Fruit fly (Drosophila melanogaster) whole organism, embryonic: Measurements from ENCODE around the gene janA.
A peak's percentile ranks its signal among the peaks of the same experiment; 100 is the strongest.

Experiments used
- Atf-2 ChIP-seq: fragments of 200-800 bp; sonication (Bioruptor generic); optimal IDR thresholded peaks from 2 replicates; lab custom pipeline; 2016; ENCODE audit warnings: missing biosample characterization, missing genetic modification characterization
- Atf6 ChIP-seq: fragments of 200-800 bp; sonication (Bioruptor generic); IDR thresholded peaks from 2 replicates; pipeline ENCODE4 v1.3.6; 2022; ENCODE audit warnings: missing biosample characterization, missing genetic modification characterization
- B-H1 ChIP-seq: fragments of 200-800 bp; sonication (Bioruptor generic); IDR thresholded peaks from 3 replicates; pipeline ENCODE4 v1.3.6; 2022; ENCODE audit warnings: missing biosample characterization, missing genetic modification characterization
- B-H2 ChIP-seq: fragments of 200-800 bp; sonication (Bioruptor generic); optimal IDR thresholded peaks from 2 replicates; lab custom pipeline; 2018; ENCODE audit warnings: missing biosample characterization, mild to moderate bottlenecking, missing genetic modification characterization
- Bteb2 ChIP-seq: fragments of 200-800 bp; sonication (Bioruptor generic); optimal IDR thresholded peaks from 2 replicates; lab custom pipeline; 2016; ENCODE audit warnings: missing biosample characterization, missing genetic modification characterization
- CG10366 ChIP-seq: fragments of 200-800 bp; sonication (Bioruptor generic); IDR thresholded peaks from 2 replicates; pipeline ENCODE4 v1.3.6; 2022; ENCODE audit warnings: missing biosample characterization, missing genetic modification characterization
- CG10543 ChIP-seq: fragments of 200-800 bp; sonication (Bioruptor generic); optimal IDR thresholded peaks from 3 replicates; lab custom pipeline; 2017; ENCODE audit warnings: missing biosample characterization, mild to moderate bottlenecking, missing genetic modification characterization, moderate library complexity
- CG12219 ChIP-seq: fragments of 200-800 bp; sonication (Bioruptor generic); optimal IDR thresholded peaks from 3 replicates; lab custom pipeline; 2018; ENCODE audit warnings: missing biosample characterization, mild to moderate bottlenecking, missing genetic modification characterization
- CG12942 ChIP-seq: fragments of 200-800 bp; sonication (Bioruptor generic); optimal IDR thresholded peaks from 3 replicates; lab custom pipeline; 2016; ENCODE audit warnings: missing biosample characterization, missing genetic modification characterization
- CG13287 ChIP-seq: fragments of 200-800 bp; sonication (Bioruptor generic); IDR thresholded peaks from 2 replicates; pipeline ENCODE4 v1.3.6; 2022; ENCODE audit warnings: missing biosample characterization, missing genetic modification characterization; ENCODE audit not compliant: partially characterized antibody
- CG13775 ChIP-seq: fragments of 200-800 bp; sonication (Bioruptor generic); optimal IDR thresholded peaks from 3 replicates; lab custom pipeline; 2017; ENCODE audit warnings: missing biosample characterization, mild to moderate bottlenecking, missing genetic modification characterization
- CG16863 ChIP-seq: fragments of 200-800 bp; sonication (Bioruptor generic); optimal IDR thresholded peaks from 3 replicates; lab custom pipeline; 2016; ENCODE audit warnings: missing biosample characterization, missing genetic modification characterization
- CG17802 ChIP-seq: fragments of 200-800 bp; sonication (Bioruptor generic); optimal IDR thresholded peaks from 2 replicates; lab custom pipeline; 2018; ENCODE audit warnings: missing biosample characterization, mild to moderate bottlenecking, missing genetic modification characterization, moderate library complexity
- CG18011 ChIP-seq: fragments of 200-800 bp; sonication (Bioruptor generic); optimal IDR thresholded peaks from 2 replicates; lab custom pipeline; 2017; ENCODE audit warnings: missing biosample characterization, missing genetic modification characterization, mild to moderate bottlenecking, moderate library complexity, missing genotype
- CG4617 ChIP-seq: fragments of 200-800 bp; sonication (Bioruptor generic); optimal IDR thresholded peaks from 3 replicates; lab custom pipeline; 2016; ENCODE audit warnings: missing biosample characterization, missing genetic modification characterization, borderline replicate concordance
- CG6272 ChIP-seq: fragments of 200-800 bp; sonication (Bioruptor generic); IDR thresholded peaks from 2 replicates; pipeline ENCODE4 v1.3.6; 2022; ENCODE audit warnings: missing biosample characterization, missing genetic modification characterization
- CG7839 ChIP-seq: fragments of 200-800 bp; sonication (Bioruptor generic); optimal IDR thresholded peaks from 3 replicates; lab custom pipeline; 2018; ENCODE audit warnings: missing biosample characterization, mild to moderate bottlenecking, missing genetic modification characterization, moderate library complexity
- CG8765 ChIP-seq: fragments of 200-800 bp; sonication (Bioruptor generic); IDR thresholded peaks from 2 replicates; pipeline ENCODE4 v1.3.6; 2022; ENCODE audit warnings: missing biosample characterization, missing genetic modification characterization
- Chrac-16 ChIP-seq: fragments of 200-800 bp; sonication (Bioruptor generic); optimal IDR thresholded peaks from 3 replicates; lab custom pipeline; 2016; ENCODE audit warnings: missing biosample characterization, missing genetic modification characterization
- Dad ChIP-seq: fragments of 200-800 bp; sonication (Bioruptor generic); optimal IDR thresholded peaks from 3 replicates; lab custom pipeline; 2016; ENCODE audit warnings: missing biosample characterization, missing genetic modification characterization
- Dek ChIP-seq: fragments of 200-800 bp; sonication (Bioruptor generic); optimal IDR thresholded peaks from 3 replicates; lab custom pipeline; 2019; ENCODE audit warnings: missing biosample characterization, mild to moderate bottlenecking, missing genetic modification characterization, moderate library complexity
- Dfd ChIP-seq, 2 experiments: fragments of >200 bp; optimal IDR thresholded peaks; 2 replicates each; lab custom pipeline; 2017; ENCODE audit warnings: missing biosample characterization in 2 of 2, missing genetic modification characterization in 2 of 2
- Dip2 ChIP-seq: fragments of 200-800 bp; sonication (Bioruptor generic); IDR thresholded peaks from 2 replicates; pipeline ENCODE4 v1.3.6; 2022; ENCODE audit warnings: missing biosample characterization, missing genetic modification characterization
- Dp ChIP-seq: fragments of 200-800 bp; sonication (Bioruptor generic); optimal IDR thresholded peaks from 2 replicates; lab custom pipeline; 2018; ENCODE audit warnings: missing biosample characterization, mild to moderate bottlenecking, missing genetic modification characterization, moderate library complexity
- GATAe ChIP-seq: fragments of 200-800 bp; sonication (Bioruptor generic); conservative IDR thresholded peaks from 2 replicates; pipeline ENCODE4 v1.3.6; 2022; ENCODE audit warnings: missing biosample characterization, missing genetic modification characterization
- HLH54F ChIP-seq: fragments of 200-800 bp; sonication (Bioruptor generic); optimal IDR thresholded peaks from 3 replicates; lab custom pipeline; 2016; ENCODE audit warnings: missing biosample characterization, missing genetic modification characterization
- Lhr ChIP-seq: fragments of 200-800 bp; sonication (Bioruptor generic); optimal IDR thresholded peaks from 3 replicates; lab custom pipeline; 2017; ENCODE audit warnings: mild to moderate bottlenecking, missing biosample characterization, missing genetic modification reagents, missing genetic modification characterization
- Mad ChIP-seq: fragments of 200-800 bp; sonication (Bioruptor generic); optimal IDR thresholded peaks from 2 replicates; lab custom pipeline; 2016; ENCODE audit warnings: missing biosample characterization, missing genetic modification characterization
- Myb ChIP-seq: fragments of 200-800 bp; sonication (Bioruptor generic); optimal IDR thresholded peaks from 2 replicates; lab custom pipeline; 2016; ENCODE audit warnings: missing biosample characterization, missing genetic modification characterization
- NFAT ChIP-seq: fragments of 200-800 bp; sonication (Bioruptor generic); IDR thresholded peaks from 2 replicates; pipeline ENCODE4 v1.3.6; 2022; ENCODE audit warnings: missing biosample characterization, missing genetic modification characterization
- NK7.1 ChIP-seq: fragments of 200-800 bp; sonication (Bioruptor generic); optimal IDR thresholded peaks from 3 replicates; lab custom pipeline; 2016; ENCODE audit warnings: missing biosample characterization, missing genetic modification characterization
- Sry-δ ChIP-seq: fragments of 200-800 bp; sonication (Bioruptor generic); optimal IDR thresholded peaks from 2 replicates; lab custom pipeline; 2016; ENCODE audit warnings: missing biosample characterization, missing genetic modification characterization
- abd-A ChIP-seq: fragments of 200-800 bp; sonication (Bioruptor generic); optimal IDR thresholded peaks from 3 replicates; lab custom pipeline; 2019; ENCODE audit warnings: missing biosample characterization, mild to moderate bottlenecking, missing genetic modification characterization, moderate library complexity
- ash1 ChIP-seq: fragments of 200-800 bp; sonication (Bioruptor generic); optimal IDR thresholded peaks from 2 replicates; lab custom pipeline; 2018; ENCODE audit warnings: missing biosample characterization, mild to moderate bottlenecking, missing genetic modification characterization
- az2 ChIP-seq: fragments of 200-800 bp; sonication (Bioruptor generic); optimal IDR thresholded peaks from 3 replicates; lab custom pipeline; 2016; ENCODE audit warnings: missing biosample characterization, missing genetic modification characterization
- bigmax ChIP-seq: fragments of 200-800 bp; sonication (Bioruptor generic); optimal IDR thresholded peaks from 2 replicates; lab custom pipeline; 2018; ENCODE audit warnings: missing biosample characterization, mild to moderate bottlenecking, missing genetic modification characterization
- cad ChIP-seq: fragments of >200 bp; optimal IDR thresholded peaks from 2 replicates; lab custom pipeline; 2017; ENCODE audit warnings: missing biosample characterization, missing genetic modification characterization
- cg ChIP-seq: fragments of 200-800 bp; sonication (Bioruptor generic); optimal IDR thresholded peaks from 3 replicates; lab custom pipeline; 2019; ENCODE audit warnings: missing biosample characterization, mild to moderate bottlenecking, missing genetic modification characterization, moderate library complexity
- dpn ChIP-seq, 2 experiments: fragments of 200-800 bp; sonication (Bioruptor generic); optimal IDR thresholded peaks; 3 replicates each; lab custom pipeline; 2016; ENCODE audit warnings: missing biosample characterization in 2 of 2, missing genetic modification characterization in 2 of 2
- ewg ChIP-seq: fragments of 200-800 bp; sonication (Bioruptor generic); optimal IDR thresholded peaks from 3 replicates; lab custom pipeline; 2017; ENCODE audit warnings: mild to moderate bottlenecking, missing biosample characterization, missing genetic modification reagents, missing genetic modification characterization
- fd64A ChIP-seq: fragments of 200-800 bp; sonication (Bioruptor generic); optimal IDR thresholded peaks from 3 replicates; lab custom pipeline; 2018; ENCODE audit warnings: missing biosample characterization, mild to moderate bottlenecking, missing genetic modification characterization
- gt ChIP-seq: fragments of 200-800 bp; sonication (Bioruptor generic); IDR thresholded peaks from 2 replicates; pipeline ENCODE4 v1.3.6; 2022; ENCODE audit warnings: missing biosample characterization, missing genetic modification characterization
- pfk ChIP-seq: fragments of 200-800 bp; sonication (Bioruptor generic); optimal IDR thresholded peaks from 2 replicates; lab custom pipeline; 2018; ENCODE audit warnings: missing biosample characterization, mild to moderate bottlenecking, missing genetic modification characterization, moderate library complexity
- psq ChIP-seq: fragments of 200-800 bp; sonication (Bioruptor generic); optimal IDR thresholded peaks from 2 replicates; lab custom pipeline; 2017; ENCODE audit warnings: missing biosample characterization, missing genetic modification characterization
- pzg ChIP-seq: fragments of 200-800 bp; sonication (Bioruptor generic); optimal IDR thresholded peaks from 3 replicates; lab custom pipeline; 2018; ENCODE audit warnings: missing biosample characterization, mild to moderate bottlenecking, missing genetic modification characterization, moderate library complexity
- salm ChIP-seq: fragments of 200-800 bp; sonication (Bioruptor generic); optimal IDR thresholded peaks from 2 replicates; lab custom pipeline; 2018; ENCODE audit warnings: missing biosample characterization, mild to moderate bottlenecking, missing genetic modification characterization
- schlank ChIP-seq: fragments of 200-800 bp; sonication (Bioruptor generic); optimal IDR thresholded peaks from 2 replicates; lab custom pipeline; 2018; ENCODE audit warnings: missing biosample characterization, mild to moderate bottlenecking, missing genetic modification characterization
- sens ChIP-seq: fragments of 200-800 bp; sonication (Bioruptor generic); peaks from one replicate; lab custom pipeline; 2016; ENCODE audit warnings: missing biosample characterization, missing genetic modification characterization
- sens-2 ChIP-seq: fragments of 200-800 bp; sonication (Bioruptor generic); IDR thresholded peaks from 2 replicates; pipeline ENCODE4 v1.3.6; 2022; ENCODE audit warnings: missing biosample characterization, missing genetic modification characterization
- slou ChIP-seq: fragments of 200-800 bp; sonication (Bioruptor generic); optimal IDR thresholded peaks from 3 replicates; lab custom pipeline; 2016; ENCODE audit warnings: missing biosample characterization, missing genetic modification characterization
- tin ChIP-seq: fragments of 200-800 bp; sonication (Bioruptor generic); optimal IDR thresholded peaks from 3 replicates; lab custom pipeline; 2016; ENCODE audit warnings: missing biosample characterization, missing genetic modification characterization
- unpg ChIP-seq: fragments of 200-800 bp; sonication (Bioruptor generic); optimal IDR thresholded peaks from 3 replicates; lab custom pipeline; 2018; ENCODE audit warnings: missing biosample characterization, mild to moderate bottlenecking, missing genetic modification characterization, moderate library complexity

janA gene

dm6 chr3R:30022452-30023028 is 16.8 kb downstream of the janA start, which contains the start of the genes RpS28a and Axn (continued):
- TF ChIP-seq cg (GFP tag; lab: Kevin White, UChicago) (no peak), Chrac-16 (GFP tag; lab: Kevin White, UChicago) (no peak), CG12942 (GFP tag; lab: Kevin White, UChicago) (no peak), salm (tag; lab: Kevin White, UChicago) (no peak), CG8765 (GFP tag; lab: Robert Waterston, UW) (no peak), dpn (GFP tag; optimal IDR thresholded peaks at IDR 0.05; lab: Kevin White, UChicago) (peak; percentile 37 to 42), Dfd (GFP tag; optimal IDR thresholded peaks at IDR 0.05; lab: Kevin White, UChicago) (no peak), B-H2 (GFP tag; lab: Kevin White, UChicago) (peak; percentile 49), Myb (GFP tag; lab: Kevin White, UChicago) (peak; percentile 57), schlank (tag; lab: Kevin White, UChicago) (no peak), CG13775 (no peak), Dek (tag; lab: Kevin White, UChicago) (peak; percentile 1), sens (GFP tag; lab: Kevin White, UChicago) (peak; percentile 77), CG16863 (GFP tag; lab: Kevin White, UChicago) (no peak), Bteb2 (GFP tag; lab: Kevin White, UChicago) (no peak), Dad (GFP tag; lab: Kevin White, UChicago) (no peak), ash1 (GFP tag; lab: Kevin White, UChicago) (no peak), GATAe (GFP tag; lab: Robert Waterston, UW) (no peak), B-H1 (GFP tag; lab: Robert Waterston, UW) (no peak), gt (GFP tag; lab: Robert Waterston, UW) (no peak), cad (no peak), Dp (peak; percentile 58), CG6272 (GFP tag; lab: Robert Waterston, UW) (no peak), az2 (GFP tag; lab: Kevin White, UChicago) (no peak), Lhr (GFP tag; lab: Kevin White, UChicago) (peak; percentile 91), Atf6 (GFP tag; lab: Robert Waterston, UW) (no peak), pfk (GFP tag; lab: Kevin White, UChicago) (no peak), Mad (no peak), CG17802 (tag; lab: Kevin White, UChicago) (no peak), sens-2 (no peak), CG13287 (GFP tag; lab: Robert Waterston, UW) (peak; percentile 57), psq (GFP tag; lab: Kevin White, UChicago) (no peak), Sry-δ (GFP tag; lab: Kevin White, UChicago) (peak; percentile 76), slou (GFP tag; lab: Kevin White, UChicago) (no peak), CG12219 (GFP tag; lab: Kevin White, UChicago) (no peak), ewg (GFP tag; lab: Kevin White, UChicago) (no peak), bigmax (GFP tag; lab: Kevin White, UChicago) (no peak), CG18011 (GFP tag; lab: Kevin White, UChicago) (no peak), HLH54F (GFP tag; lab: Kevin White, UChicago) (no peak), CG7839 (tag; lab: Kevin White, UChicago) (no peak), abd-A (tag; lab: Kevin White, UChicago) (no peak), tin (GFP tag; lab: Kevin White, UChicago) (peak; percentile 32), fd64A (no peak), Atf-2 (GFP tag; lab: Kevin White, UChicago) (no peak), NK7.1 (GFP tag; lab: Kevin White, UChicago) (no peak), CG10543 (GFP tag; lab: Kevin White, UChicago) (no peak), CG4617 (GFP tag; lab: Kevin White, UChicago) (peak; percentile 67), NFAT (GFP tag; lab: Robert Waterston, UW) (peak; percentile 66), pzg (GFP tag; lab: Kevin White, UChicago) (peak; percentile 98), Dip2 (no peak), CG10366 (GFP tag; lab: Robert Waterston, UW) (no peak), unpg (GFP tag; lab: Kevin White, UChicago) (no peak)
